Fruit fly (Drosophila melanogaster): ENCODE measurements around the gene CG12398.

DNA sequence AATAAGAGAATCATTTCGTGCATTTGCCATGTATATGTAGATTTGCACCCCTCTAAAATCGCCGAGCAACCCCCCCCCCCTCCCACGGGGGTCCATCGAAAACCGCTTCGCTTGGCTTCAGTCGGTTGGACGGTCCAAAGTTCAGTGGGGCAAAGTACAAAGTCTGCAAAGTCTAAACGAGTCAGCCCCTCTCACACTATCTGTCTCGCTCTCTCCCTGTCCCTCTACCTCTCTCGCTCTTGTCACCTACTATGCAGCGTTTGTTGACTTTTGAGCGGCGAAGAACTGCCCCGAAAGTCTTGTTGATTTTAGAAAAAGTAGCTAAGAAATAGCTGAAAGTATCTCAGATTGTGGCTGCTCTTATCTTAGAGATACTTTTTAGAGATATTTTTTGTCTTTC, 33.8 kb upstream of the CG12398 start:
- TF ChIP-seq CG8478 (optimal IDR thresholded peaks at IDR 0.05) = no peak
- no peak for TF ChIP-seq CTCF (optimal IDR thresholded peaks at IDR 0.05)
